Fruit fly (Drosophila melanogaster) ovary, adult (tissue): Measurements from ENCODE around the gene Mp.

Experiments used
- CG17801 ChIP-seq: fragments of 200-800 bp; optimal IDR thresholded peaks from 2 replicates; lab custom pipeline; 2019; ENCODE audit warnings: missing biosample characterization, mild to moderate bottlenecking, missing genetic modification characterization, moderate library complexity; ENCODE audit not compliant: partially characterized antibody

Gene Mp

DNA sequence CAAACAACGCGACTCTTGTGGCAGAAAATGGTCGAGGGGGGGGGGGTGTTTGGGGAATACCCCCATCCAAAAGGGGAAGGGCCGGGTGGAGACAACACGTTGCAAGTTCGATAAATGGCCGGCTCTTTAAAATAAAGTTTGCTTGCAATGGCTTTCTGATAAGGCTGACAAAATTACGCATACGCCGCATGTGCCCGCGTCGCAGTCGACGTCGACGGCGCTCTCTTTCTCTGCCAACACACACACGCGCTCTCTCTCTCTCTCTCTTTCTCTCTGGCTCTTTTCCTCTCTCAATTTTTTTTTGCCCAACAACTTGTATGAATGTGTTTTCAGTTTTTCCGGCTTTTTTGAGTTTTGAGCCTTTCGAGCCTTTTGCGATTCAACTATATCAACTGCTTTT, 1.2 kb upstream of the Mp start:
- TF ChIP-seq CG17801: no peak

DNA sequence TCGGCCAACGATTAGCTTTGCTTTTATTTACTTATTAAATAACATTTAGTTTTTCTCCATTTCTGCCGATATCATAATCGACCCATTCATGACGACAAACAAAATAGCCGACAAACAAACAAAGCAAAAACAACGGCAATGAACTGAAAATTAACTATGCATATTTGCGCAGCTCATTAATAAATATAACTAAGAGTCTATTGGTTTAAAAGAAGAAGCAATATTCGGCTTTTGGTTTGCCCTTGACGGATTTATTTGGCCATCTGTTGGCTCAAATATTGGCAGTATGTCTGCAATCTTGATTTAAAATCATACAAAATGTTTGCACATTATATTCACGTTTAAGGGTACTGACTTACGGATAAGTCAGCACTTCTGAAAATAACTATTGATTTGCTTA, 1.4 kb downstream of the Mp start:
- TF ChIP-seq CG17801: no peak

DNA sequence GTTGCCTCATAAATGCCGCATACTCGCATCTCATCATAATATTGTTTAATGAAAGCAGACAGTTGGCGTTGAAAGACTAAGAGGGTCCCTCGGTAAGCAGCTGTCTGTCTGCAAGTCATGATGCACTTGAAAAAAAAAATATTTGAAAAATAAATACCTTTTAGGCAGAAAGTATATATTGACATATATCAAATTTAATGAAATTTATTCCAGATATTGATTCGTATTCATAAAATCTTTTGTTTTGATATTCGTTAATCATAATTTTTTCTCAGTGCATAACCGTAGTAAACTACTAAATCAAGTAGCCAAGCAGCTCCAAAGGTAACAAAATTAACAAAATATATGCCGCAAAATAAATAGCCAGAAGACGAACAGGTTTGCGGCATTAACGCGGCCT, 3.2 kb downstream of the Mp start:
- no peak for TF ChIP-seq CG17801

DNA sequence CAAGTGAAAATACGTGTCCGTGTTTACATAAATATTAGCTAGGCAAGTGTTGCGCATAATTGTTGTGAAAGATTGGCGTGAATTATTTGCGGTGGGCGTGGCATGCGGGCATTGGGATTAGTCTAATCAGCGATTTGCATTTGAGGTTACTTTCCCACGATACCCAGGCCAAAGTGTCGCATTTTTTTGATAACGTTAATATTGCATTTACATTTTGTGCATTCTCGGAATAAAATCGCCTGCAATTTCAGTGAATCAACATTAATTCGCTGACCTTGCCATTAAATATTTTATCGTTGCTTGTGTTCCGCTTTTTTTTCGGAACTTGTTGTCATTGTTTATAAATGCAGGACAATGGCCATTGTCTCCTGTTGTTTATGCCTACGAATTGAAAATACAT, 3.7 kb downstream of the Mp start:
- TF ChIP-seq CG17801: no peak

DNA sequence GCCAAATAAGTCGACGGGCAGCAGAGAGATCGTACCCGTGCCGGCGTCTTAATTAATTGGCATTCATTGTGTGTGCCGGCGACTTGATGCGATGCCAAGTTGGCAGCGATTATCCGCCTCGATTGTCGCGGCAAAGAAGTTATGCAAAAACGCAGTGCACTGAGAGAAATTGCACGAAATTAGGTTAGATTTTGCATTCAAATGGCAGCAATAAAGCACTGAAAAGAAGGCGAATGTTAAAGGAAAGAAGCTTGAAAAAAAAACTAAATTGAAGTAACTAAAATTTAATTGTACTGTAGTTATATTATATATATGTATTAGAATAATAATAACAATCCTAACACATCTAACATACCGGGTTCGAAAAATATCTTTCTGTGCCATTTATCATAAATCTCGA, 4.5 kb downstream of the Mp start:
- TF ChIP-seq CG17801: no peak

DNA sequence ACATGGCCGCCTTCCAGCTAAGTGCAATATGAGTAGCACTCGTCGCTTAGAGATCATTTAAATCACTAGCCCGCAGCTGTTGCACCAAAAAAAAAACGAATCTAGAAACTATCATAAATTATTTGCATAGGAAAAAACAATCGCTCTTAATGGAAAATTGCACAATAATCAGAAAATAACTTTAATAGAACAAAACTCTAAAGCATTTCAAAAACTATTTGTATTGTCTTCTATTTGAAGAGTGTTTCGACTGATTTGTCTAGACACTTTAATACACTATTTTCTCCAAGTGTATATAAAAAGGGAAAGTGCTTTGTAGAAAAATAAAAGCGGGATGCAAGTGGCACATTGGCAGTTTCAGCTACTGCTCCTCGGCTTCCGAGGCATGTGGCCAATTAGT, 7.8 kb downstream of the Mp start:
- no peak for TF ChIP-seq CG17801

DNA sequence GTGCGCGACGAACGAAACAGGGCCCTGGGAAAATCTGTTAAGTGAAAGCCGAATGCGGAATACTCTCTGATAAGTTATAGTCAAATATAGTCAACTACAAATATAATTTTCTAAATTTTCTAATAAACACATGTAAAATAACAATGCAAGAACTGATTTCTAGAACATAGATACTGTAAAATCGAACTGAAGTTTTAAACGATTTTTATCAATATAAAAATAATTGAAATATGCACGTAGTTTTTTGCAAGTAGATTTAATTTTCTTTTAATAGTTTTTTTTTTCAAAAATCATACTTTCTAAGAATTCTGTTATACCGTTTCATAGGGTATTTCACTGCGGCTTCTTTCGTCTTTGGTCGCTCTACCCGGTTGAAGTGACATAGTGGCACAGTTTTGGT, 9.7 kb downstream of the Mp start:
- no peak for TF ChIP-seq CG17801

DNA sequence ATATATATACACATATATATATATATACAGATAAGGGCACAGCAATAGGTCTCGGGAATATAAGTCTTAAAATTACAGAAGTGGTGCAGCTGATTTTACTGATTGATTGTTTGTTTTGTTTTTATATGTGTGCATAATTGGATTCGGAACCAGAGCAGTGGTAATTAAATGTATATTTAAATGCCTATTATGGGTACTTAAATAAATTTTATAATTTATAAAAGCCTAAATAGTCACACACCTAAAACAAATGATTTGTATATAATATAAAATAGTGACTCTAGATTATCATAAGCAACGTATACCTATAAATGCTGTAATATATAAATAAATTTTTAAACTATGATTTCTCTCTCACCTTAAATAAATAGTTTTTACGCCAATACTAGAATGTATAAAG, 10.8 kb downstream of the Mp start:
- TF ChIP-seq CG17801: no peak

DNA sequence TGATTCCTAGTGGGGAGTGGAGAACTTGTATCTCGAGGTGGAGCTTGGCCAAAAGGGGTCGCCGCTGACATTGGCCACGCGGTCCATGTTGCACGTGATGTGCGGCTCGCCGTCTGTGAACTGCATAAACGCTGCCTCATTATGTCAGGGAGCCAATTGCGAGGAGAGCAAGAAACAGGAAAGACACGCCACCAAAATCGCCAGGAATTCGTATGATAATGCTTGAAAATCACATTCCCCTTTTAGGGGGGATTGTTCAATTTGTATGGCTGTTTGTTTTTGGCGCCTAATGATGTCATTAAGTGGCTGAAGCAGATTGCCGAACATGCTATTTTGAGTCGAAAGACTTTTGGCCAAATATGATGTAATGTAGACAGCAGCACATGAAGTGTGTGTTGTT, 11.2 kb downstream of the Mp start:
- no peak for TF ChIP-seq CG17801

DNA sequence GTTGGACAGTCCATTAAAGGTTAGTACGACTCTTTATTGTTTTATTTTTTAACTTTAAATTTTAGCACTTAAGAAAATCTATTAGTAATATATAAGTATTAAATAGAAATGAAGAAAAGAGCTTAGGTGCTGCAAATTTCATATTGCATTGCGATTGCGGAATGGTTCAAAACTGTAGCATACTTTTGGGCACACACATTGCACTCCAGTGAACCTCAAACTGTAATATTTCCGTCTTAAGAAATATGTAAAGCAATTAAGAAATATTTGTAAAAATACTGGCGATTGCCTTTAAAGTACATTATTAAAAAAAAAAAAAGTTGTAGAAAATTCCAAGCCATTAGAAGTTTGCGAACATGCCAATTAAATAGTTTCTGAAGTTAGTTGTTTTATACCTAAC, 13.6 kb downstream of the Mp start:
- no peak for TF ChIP-seq CG17801

DNA sequence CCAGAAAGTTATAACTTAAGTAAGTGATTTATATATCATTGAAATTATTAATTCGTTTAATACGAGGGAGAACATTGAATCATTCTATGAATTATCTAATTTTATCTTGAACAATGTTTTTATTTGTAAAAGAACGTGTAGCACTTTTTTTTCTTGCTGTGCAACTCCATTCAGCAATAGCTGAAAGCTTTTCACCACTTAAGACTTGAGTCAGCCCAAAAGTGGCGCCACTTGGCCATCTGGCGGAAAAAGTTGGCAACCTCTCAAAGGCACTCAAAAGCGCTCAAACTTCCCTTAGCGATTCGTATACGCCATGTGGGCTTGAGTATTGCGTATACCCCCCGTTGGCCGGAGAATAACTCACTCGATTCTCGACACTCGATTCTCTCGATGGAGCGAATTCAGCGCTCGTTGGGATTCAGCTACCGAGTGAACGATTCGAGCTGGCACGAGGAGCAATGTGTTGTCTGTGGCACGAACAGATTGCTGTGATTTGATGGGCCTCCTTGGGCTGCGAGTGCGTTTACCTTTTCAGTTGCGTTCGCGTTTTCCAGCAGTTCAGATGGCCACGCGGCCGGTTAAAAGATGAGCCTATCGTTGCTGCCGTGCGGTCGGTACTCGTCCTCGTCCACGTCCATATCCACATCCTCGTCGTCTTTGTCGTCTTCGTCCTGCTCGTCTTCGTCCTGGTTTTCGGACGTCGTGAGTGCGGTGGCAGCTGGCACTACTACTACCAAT, 15.1 kb downstream of the Mp start:
- TF ChIP-seq CG17801: no peak

DNA sequence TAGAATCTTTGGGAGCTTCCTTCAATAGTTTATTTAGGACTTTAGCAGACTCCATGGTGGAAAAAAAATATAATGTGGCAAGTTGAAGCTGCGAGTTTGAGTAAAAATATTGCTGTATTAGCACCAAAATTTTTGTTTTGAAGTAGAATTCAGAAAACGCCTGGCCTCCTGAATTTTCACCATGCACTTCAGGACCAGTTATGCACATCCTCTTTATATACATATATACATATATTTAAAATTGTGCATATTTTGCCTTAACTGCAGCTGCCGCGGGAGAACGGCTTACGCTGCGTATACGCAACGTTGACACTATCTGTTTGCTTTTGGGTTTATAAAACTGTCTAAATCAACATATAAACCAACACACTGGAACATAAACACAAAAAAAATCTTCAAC, 28.1 kb downstream of the Mp start, which contains the start of gene CG17744:
CG17744 (minus strand) TSS at position 101 of the 400 bp plus-strand sequence.
- TF ChIP-seq CG17801: no peak

DNA sequence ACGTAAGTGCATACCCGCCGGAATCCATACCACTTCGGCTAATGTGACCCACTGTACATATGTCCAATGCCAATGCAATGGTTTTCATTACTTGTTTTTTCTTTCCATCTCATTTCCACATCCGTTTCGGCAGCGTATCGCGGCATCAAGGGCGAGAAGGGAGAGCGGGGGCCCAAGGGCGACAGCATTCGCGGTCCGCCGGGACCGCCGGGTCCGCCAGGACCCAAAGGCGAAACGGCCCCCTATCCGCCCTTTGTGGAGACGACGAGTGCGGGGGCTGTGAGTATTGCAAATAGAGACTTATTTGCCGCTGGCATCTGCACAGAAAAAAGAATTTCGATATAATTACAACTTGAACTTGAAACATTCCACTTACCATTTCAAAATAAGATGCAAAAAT, 36.4 kb downstream of the Mp start:
- no peak for TF ChIP-seq CG17801

DNA sequence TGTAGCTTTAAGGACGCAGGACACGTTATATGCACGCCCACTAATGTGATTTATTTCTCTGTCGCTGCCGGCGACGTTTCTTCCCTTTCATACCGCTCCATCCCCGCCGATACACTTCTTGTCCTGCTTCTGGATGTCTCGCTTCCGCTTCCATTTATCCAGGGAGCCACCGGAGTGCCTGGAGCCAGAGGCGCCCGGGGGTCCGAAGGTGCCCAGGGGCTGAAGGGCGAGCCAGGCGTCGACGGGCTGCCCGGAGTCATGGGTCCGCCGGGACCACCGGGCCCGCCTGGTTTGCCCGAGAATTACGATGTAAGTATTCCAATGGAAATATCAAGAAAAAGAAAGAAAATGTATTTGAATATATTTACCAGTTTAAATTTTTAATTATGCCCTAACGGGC, 39.2 kb downstream of the Mp start:
- TF ChIP-seq CG17801: no peak

DNA sequence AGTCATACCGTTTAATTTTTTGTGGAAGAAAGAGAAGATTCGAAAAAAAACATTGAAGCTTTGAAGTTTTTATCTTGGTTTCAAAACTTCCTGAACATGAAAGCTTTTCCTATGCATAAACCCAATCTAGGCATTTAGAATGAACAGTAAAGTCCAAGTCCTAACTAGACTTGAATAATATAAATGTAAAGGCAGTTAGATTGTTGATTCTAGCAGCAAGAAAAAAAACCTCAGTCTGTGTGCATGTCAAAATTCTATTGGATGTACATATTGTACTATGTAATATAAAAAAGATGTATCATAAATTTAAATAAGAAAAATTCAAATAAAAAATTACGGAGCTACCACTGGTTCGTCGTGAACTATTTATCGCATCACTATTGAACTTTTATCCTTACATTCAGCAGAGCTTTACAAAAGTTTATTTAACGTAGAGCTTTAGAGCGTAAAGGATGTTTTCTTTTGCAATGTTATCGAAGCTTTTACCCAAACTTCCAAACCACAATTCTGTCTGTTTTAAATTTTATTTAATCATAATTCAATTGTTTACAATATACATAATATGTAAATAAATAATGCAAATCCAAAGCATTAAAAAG, 59.9 kb downstream of the Mp start:
- no peak for TF ChIP-seq CG17801

DNA sequence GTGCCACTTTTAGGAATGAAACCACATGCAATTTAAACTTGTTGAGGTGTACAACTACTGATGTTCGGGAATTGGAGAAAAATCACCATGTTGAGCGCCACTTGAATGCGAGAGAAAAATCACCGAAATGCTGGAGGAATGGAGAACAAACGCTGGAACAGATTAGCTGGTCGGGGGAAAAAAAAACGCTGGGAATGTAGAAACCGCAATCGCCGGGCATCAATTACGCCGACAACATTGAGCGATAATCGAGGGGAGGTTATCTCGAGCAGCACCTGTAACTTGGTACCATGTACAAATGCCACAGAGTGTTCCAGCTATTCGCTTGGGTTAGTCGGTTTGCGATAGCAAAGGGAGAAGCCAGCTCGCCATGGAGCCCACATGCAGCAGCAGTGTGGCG, 67.4 kb downstream of the Mp start, which contains the start of gene CG14823:
CG14823 (plus strand) TSS at position 301 of the 400 bp plus-strand sequence.
- no peak for TF ChIP-seq CG17801

DNA sequence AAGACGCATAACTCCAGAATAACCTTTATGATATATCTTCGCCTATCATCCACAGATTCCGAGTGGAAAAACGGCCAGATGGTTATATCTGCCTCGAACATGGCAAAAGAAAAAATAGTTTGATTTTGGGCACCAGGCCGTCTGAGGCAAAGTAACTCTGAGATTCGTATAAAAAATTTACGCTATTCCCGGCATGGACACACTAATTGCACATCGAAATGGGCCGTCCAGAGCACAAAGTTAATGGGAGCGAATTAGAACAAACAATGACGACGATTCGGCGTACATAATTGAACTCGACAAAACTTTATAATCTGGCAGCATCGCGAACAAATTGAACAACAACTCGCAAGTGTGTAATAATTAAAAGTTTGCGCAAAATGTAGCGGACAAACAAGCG, 70.5 kb downstream of the Mp start, which contains the start of gene CG32391:
CG32391 (minus strand) TSS at position 101 of the 400 bp plus-strand sequence.
- no peak for TF ChIP-seq CG17801

DNA sequence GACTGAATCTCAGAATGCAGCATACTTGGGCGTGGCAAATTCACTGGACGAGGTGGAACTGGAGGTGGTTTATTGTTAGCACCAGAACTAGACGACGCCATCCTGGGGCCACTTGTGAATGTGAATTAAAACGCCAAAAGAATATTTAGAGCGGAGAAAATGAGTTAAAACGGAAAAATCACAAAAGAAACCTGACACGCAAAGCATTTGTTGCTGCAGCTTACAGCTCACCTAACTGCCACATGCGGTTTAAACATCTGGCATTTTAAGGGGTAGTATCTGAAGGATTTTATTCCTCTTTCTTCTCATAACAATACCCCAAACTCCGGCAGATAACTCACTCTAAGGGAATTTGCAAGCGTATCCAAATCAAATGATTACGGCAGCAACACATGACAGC, 76.5 kb downstream of the Mp start, which contains the start of gene CG34030:
CG34030 (minus strand) TSS at position 101 of the 400 bp plus-strand sequence.
- TF ChIP-seq CG17801: no peak
